Worm (Caenorhabditis elegans): Measurements from ENCODE around the gene srh-18.
A peak's percentile ranks its signal among the peaks of the same experiment; 100 is the strongest.

The srh-18 gene

DNA sequence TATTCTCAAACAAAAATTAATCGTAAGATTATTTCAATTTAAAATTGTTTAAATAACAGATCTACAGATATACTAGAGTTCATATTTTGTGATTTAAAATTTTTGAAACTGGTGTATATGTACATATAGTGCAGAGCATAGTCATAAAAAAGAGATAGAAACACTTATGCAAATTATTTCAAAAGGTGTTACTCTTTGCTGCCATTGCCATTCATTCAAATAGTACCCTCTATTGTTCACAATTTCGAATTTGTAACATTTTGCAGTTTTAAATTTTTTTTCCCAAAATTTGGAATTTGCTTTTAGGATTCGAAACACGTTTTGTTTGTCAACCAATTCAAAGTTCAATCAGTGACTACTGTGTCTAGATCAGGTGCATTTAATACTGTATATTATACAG, 42.0 kb downstream of the srh-18 start, which contains the start of gene F32H5.4:
F32H5.4 (plus strand) TSS at position 301 of the 400 bp plus-strand sequence.
- TF ChIP-seq sox-4 (tag; optimal IDR thresholded peaks at IDR 0.05) (no peak), egl-13 (tag; optimal IDR thresholded peaks at IDR 0.05) (no peak), ceh-63 (GFP tag; optimal IDR thresholded peaks at IDR 0.05) (no peak), efl-1 (optimal IDR thresholded peaks at IDR 0.05) (no peak), efl-1 (GFP tag; optimal IDR thresholded peaks at IDR 0.05 in 1 of 2) (peak in 1 of 2 experiments; percentile 90)

- TF ChIP-seq unc-86 (tag; optimal IDR thresholded peaks at IDR 0.05), result no peak
- no peak for TF ChIP-seq mef-2 (tag; optimal IDR thresholded peaks at IDR 0.05)
- TF ChIP-seq ceh-8 (GFP tag; optimal IDR thresholded peaks at IDR 0.05), result peak; percentile 21
- no peak for TF ChIP-seq F16B12.6 (tag; optimal IDR thresholded peaks at IDR 0.05)
- TF ChIP-seq efl-3 (GFP tag; optimal IDR thresholded peaks at IDR 0.05), result no peak
Observed at ce11 chrV:13363415-13363814, 45.2 kb downstream of the srh-18 start, which contains the start of gene srg-46. Gene srg-46 (plus strand): TSS chrV:13363715.

DNA sequence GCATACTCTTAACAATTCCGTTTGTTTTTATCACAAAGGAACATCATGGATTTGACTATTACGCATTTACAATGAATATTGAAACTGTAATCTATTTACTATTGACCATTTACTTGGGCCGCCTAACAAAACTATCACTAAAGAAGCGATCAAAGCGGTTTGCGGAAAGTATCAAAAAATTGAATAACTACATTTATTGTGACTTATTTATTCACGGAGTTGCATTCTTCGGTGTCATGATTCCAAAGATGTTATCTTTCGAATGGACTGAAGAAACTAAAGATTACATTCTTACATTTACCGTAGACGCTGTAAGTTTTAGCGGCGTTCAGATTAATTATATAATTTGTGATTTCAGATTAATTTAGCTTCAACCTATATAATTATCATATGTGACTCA, 46.0 kb downstream of the srh-18 start:
- TF ChIP-seq sox-4 (tag; optimal IDR thresholded peaks at IDR 0.05), result no peak
- TF ChIP-seq efl-1 (optimal IDR thresholded peaks at IDR 0.05), result no peak
- no peak for TF ChIP-seq efl-1 (GFP tag; optimal IDR thresholded peaks at IDR 0.05 in 1 of 2)
- no peak for TF ChIP-seq sup-37 (GFP tag; optimal IDR thresholded peaks at IDR 0.05)
- no peak for TF ChIP-seq alr-1 (tag; optimal IDR thresholded peaks at IDR 0.05; ENCODE audit: borderline replicate concordance)
- no peak for TF ChIP-seq ceh-8 (GFP tag; optimal IDR thresholded peaks at IDR 0.05)
- TF ChIP-seq nhr-71 (tag; optimal IDR thresholded peaks at IDR 0.05), result no peak
- no peak for TF ChIP-seq ceh-63 (GFP tag; optimal IDR thresholded peaks at IDR 0.05)
- TF ChIP-seq dsc-1 (tag; optimal IDR thresholded peaks at IDR 0.05), result no peak
- TF ChIP-seq snpc-4 (tag; optimal IDR thresholded peaks at IDR 0.05), result no peak
- no peak for TF ChIP-seq irx-1 (tag; optimal IDR thresholded peaks at IDR 0.05)
- no peak for TF ChIP-seq unc-62 (GFP tag; optimal IDR thresholded peaks at IDR 0.05)
- no peak for TF ChIP-seq lir-3 (tag; optimal IDR thresholded peaks at IDR 0.05; ENCODE audit: poor library complexity)
- no peak for TF ChIP-seq isw-1 (GFP tag; IDR thresholded peaks at IDR 0.05)

ce11 chrV:13366488-13366887, 48.2 kb downstream of the srh-18 start:
- TF ChIP-seq rnt-1 (tag; optimal IDR thresholded peaks at IDR 0.05), result no peak
- TF ChIP-seq lin-39 (tag; optimal IDR thresholded peaks at IDR 0.05), result peak; percentile 2
- peak; percentile 46 for TF ChIP-seq fkh-8 (tag; optimal IDR thresholded peaks at IDR 0.05)
- TF ChIP-seq efl-3 (GFP tag; optimal IDR thresholded peaks at IDR 0.05), result no peak
- peak; percentile 13 for TF ChIP-seq nhr-237 (tag; optimal IDR thresholded peaks at IDR 0.05)
- TF ChIP-seq alr-1 (tag; optimal IDR thresholded peaks at IDR 0.05; ENCODE audit: borderline replicate concordance), result no peak
- TF ChIP-seq nhr-71 (tag; optimal IDR thresholded peaks at IDR 0.05), result peak; percentile 40
- no peak for TF ChIP-seq pqm-1 (tag; optimal IDR thresholded peaks at IDR 0.05)
- no peak for TF ChIP-seq nhr-76 (tag; optimal IDR thresholded peaks at IDR 0.05)
- no peak for TF ChIP-seq nhr-20 (tag; optimal IDR thresholded peaks at IDR 0.05)
- TF ChIP-seq fkh-4 (tag; optimal IDR thresholded peaks at IDR 0.05; ENCODE audit: borderline replicate concordance), result no peak
- no peak for TF ChIP-seq unc-62 (GFP tag; optimal IDR thresholded peaks at IDR 0.05)
- TF ChIP-seq lin-14 (GFP tag; optimal IDR thresholded peaks at IDR 0.05), result no peak
- TF ChIP-seq lin-35 (GFP tag; optimal IDR thresholded peaks at IDR 0.05), result no peak
- peak; percentile 1 to 9 for TF ChIP-seq lsy-2 (tag; optimal IDR thresholded peaks at IDR 0.05)
- TF ChIP-seq hlh-4 (tag; optimal IDR thresholded peaks at IDR 0.05), result peak; percentile 65
- no peak for TF ChIP-seq ama-1 (optimal IDR thresholded peaks at IDR 0.05)
- peak; percentile 58 for TF ChIP-seq nhr-47 (tag; optimal IDR thresholded peaks at IDR 0.05)

DNA sequence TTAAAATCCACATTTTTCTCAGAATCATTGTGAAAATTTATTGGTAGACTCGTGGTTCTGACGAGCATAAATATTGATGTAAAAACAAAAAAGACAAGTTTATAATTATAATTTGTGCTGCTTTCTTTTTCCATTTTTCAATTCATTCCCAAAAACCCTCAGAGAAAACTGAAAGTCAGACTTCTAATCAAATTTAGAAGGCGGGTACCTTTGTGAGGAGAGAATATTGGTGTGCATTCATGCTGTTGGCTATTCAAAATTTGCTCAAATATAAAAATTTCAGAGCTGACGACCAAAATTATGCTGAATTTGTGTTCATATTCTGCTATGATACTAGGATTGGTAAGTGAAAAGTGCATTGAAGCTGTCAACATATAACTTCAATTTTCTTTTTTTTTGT, 48.8 kb downstream of the srh-18 start, which contains the start of gene srx-125:
srx-125 (plus strand) TSS at position 301 of the 400 bp plus-strand sequence.
- TF ChIP-seq lsy-2 (tag; optimal IDR thresholded peaks at IDR 0.05) (no peak), nhr-71 (tag; optimal IDR thresholded peaks at IDR 0.05) (no peak), unc-30 (tag; optimal IDR thresholded peaks at IDR 0.05) (no peak), sptf-1 (tag; optimal IDR thresholded peaks at IDR 0.05) (no peak), ets-5 (GFP tag; IDR thresholded peaks at IDR 0.05) (no peak), C34B4.2 (tag; optimal IDR thresholded peaks at IDR 0.05) (no peak), nhr-12 (tag; optimal IDR thresholded peaks at IDR 0.05) (no peak), pax-3 (tag; optimal IDR thresholded peaks at IDR 0.05) (no peak)
